Worm (Caenorhabditis elegans): ENCODE results near the gene C47E8.4.

DNA sequence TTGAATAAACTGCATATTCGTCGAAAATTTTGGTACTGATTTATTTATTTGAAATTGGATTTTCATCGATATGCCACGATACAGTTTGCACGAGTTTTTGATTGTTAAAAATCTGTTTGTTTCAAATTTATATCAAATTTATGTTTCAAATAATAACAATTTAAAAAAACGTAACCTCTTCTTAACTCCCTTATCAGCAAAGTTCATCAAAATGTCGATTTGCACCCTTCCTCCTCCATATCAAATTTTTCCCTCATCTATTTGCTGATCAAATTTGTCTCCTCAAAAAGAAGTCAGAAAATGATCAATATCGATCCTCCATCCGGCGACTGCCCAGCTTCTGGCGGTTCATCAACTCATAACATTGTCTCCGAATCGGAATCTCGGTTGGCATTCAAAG lies 25.8 kb upstream of the C47E8.4 start, which contains the start of gene ssp-33:
- TF ChIP-seq nhr-10 (tag; optimal IDR thresholded peaks at IDR 0.05): no peak
- TF ChIP-seq blmp-1 (tag; optimal IDR thresholded peaks at IDR 0.05; ENCODE audit: insufficient read depth): no peak
- no peak for TF ChIP-seq ama-1 (optimal IDR thresholded peaks at IDR 0.05)
- no peak for TF ChIP-seq nhr-11 (tag; optimal IDR thresholded peaks at IDR 0.05)
- TF ChIP-seq snpc-4 (tag; optimal IDR thresholded peaks at IDR 0.05): no peak
- TF ChIP-seq nhr-12 (tag; optimal IDR thresholded peaks at IDR 0.05): no peak
- no peak for TF ChIP-seq egl-27 (tag; optimal IDR thresholded peaks at IDR 0.05)
- no peak for TF ChIP-seq unc-62 (GFP tag; optimal IDR thresholded peaks at IDR 0.05)
- no peak for TF ChIP-seq ZK546.5 (tag; optimal IDR thresholded peaks at IDR 0.05)
- no peak for TF ChIP-seq nhr-129 (tag; optimal IDR thresholded peaks at IDR 0.05)
- no peak for TF ChIP-seq F13H6.1 (tag; optimal IDR thresholded peaks at IDR 0.05)

All from whole organism, L2 larva.